Worm (Caenorhabditis elegans): ENCODE data around the gene sru-28.

ce11 chrV:1488642-1489041, 17.5 kb upstream of the sru-28 start:
- TF ChIP-seq syd-9 (tag; optimal IDR thresholded peaks at IDR 0.05) (no peak), ref-2 (tag; optimal IDR thresholded peaks at IDR 0.05) (no peak), tbx-2 (tag; optimal IDR thresholded peaks at IDR 0.05) (no peak)
